Fruit fly (Drosophila melanogaster): ENCODE data around the gene CG45064.

The CG45064 gene

dm6 chrX:14848755-14849354, 33.5 kb downstream of the CG45064 start, which contains the start of gene CG9522 (continued):
- TF ChIP-seq CG3407 (GFP tag; optimal IDR thresholded peaks at IDR 0.05), result peak; percentile 68
- peak; percentile 32 for TF ChIP-seq CG30431 (GFP tag; optimal IDR thresholded peaks at IDR 0.05)
- TF ChIP-seq cas (GFP tag; IDR thresholded peaks at IDR 0.05), result 0 out of 2 replicates have a peak, but pooled peaks have one; percentile 10
- peak; percentile 27 for TF ChIP-seq ems (GFP tag; optimal IDR thresholded peaks at IDR 0.05)
- TF ChIP-seq CG11093 (GFP tag; IDR thresholded peaks at IDR 0.05), result peak; percentile 72
- peak; percentile 75 for TF ChIP-seq CG2712 (tag; optimal IDR thresholded peaks at IDR 0.05)
- peak; percentile 44 for TF ChIP-seq CG5245 (GFP tag; optimal IDR thresholded peaks at IDR 0.05)
- TF ChIP-seq gce (GFP tag; IDR thresholded peaks at IDR 0.05), result peak; percentile 67; the same call in 2 of the 3 replicates
- peak; percentile 6 for TF ChIP-seq Ets97D (GFP tag; optimal IDR thresholded peaks at IDR 0.05)
- peak; percentile 75 for TF ChIP-seq CG12391 (tag; optimal IDR thresholded peaks at IDR 0.05)
- TF ChIP-seq CG17361 (GFP tag; IDR thresholded peaks at IDR 0.05), result peak; percentile 57
- TF ChIP-seq bcd (GFP tag; optimal IDR thresholded peaks at IDR 0.05), result peak; percentile 72
- peak; percentile 50 for TF ChIP-seq MTF-1 (GFP tag; optimal IDR thresholded peaks at IDR 0.05; ENCODE audit: borderline replicate concordance)
- peak; percentile 72 for TF ChIP-seq Oli (tag; optimal IDR thresholded peaks at IDR 0.05)
- TF ChIP-seq Rx (GFP tag; IDR thresholded peaks at IDR 0.05), result 0 out of 2 replicates have a peak, but pooled peaks have one; percentile 18
- TF ChIP-seq bowl (GFP tag; IDR thresholded peaks at IDR 0.05), result peak; percentile 33; the same call in 1 of the 2 replicates
- peak; percentile 11; the same call in 1 of the 2 replicates for TF ChIP-seq GATAe (GFP tag; conservative IDR thresholded peaks at IDR 0.05)
- no peak for TF ChIP-seq MESR4 (GFP tag; optimal IDR thresholded peaks at IDR 0.05)
- 0 out of 2 replicates have a peak, but pooled peaks have one; percentile 36 for TF ChIP-seq CG4360 (GFP tag; IDR thresholded peaks at IDR 0.05)
- peak in 1 of 3 experiments; percentile 39 for TF ChIP-seq Stat92E (GFP tag; optimal IDR thresholded peaks at IDR 0.05)
- no peak for TF ChIP-seq lbe (GFP tag; optimal IDR thresholded peaks at IDR 0.05)
- peak; percentile 49 for TF ChIP-seq CG9817 (tag; optimal IDR thresholded peaks at IDR 0.05)
- peak; percentile 46 for TF ChIP-seq NfI (GFP tag; optimal IDR thresholded peaks at IDR 0.05)
- TF ChIP-seq sd (tag; optimal IDR thresholded peaks at IDR 0.05), result no peak
- peak; percentile 36 for TF ChIP-seq CG6683 (GFP tag; optimal IDR thresholded peaks at IDR 0.05)
- no peak for TF ChIP-seq CG7987 (GFP tag; optimal IDR thresholded peaks at IDR 0.05)
- no peak for TF ChIP-seq lov (optimal IDR thresholded peaks at IDR 0.05)
- peak; percentile 76; the same call in 2 of the 3 replicates for TF ChIP-seq lov (GFP tag; IDR thresholded peaks at IDR 0.05)
- TF ChIP-seq en (GFP tag; optimal IDR thresholded peaks at IDR 0.05), result no peak
- TF ChIP-seq NC2β (GFP tag; optimal IDR thresholded peaks at IDR 0.05), result no peak
- TF ChIP-seq CG12769 (tag; optimal IDR thresholded peaks at IDR 0.05), result peak; percentile 25
- 0 out of 2 replicates have a peak, but pooled peaks have one; percentile 44 for TF ChIP-seq CG32767 (GFP tag; IDR thresholded peaks at IDR 0.05)
- TF ChIP-seq CG30020 (tag; optimal IDR thresholded peaks at IDR 0.05), result no peak
- TF ChIP-seq CG15514 (GFP tag; optimal IDR thresholded peaks at IDR 0.05), result peak; percentile 45
- TF ChIP-seq Optix (GFP tag; IDR thresholded peaks at IDR 0.05), result peak; percentile 59; the same call in 2 of the 3 replicates
- TF ChIP-seq Eip74EF (GFP tag; optimal IDR thresholded peaks at IDR 0.05), result peak in 1 of 2 experiments; percentile 55
- TF ChIP-seq tna (GFP tag; IDR thresholded peaks at IDR 0.05; ENCODE audit: partially characterized antibody), result no peak
- TF ChIP-seq CG14860 (GFP tag; IDR thresholded peaks at IDR 0.05; ENCODE audit: partially characterized antibody), result 0 out of 3 replicates have a peak, but pooled peaks have one; percentile 18
- peak; percentile 82 for TF ChIP-seq otp (GFP tag; IDR thresholded peaks at IDR 0.05)
- peak; percentile 30 for TF ChIP-seq CG33213 (GFP tag; optimal IDR thresholded peaks at IDR 0.05)
- no peak for TF ChIP-seq pfk (GFP tag; optimal IDR thresholded peaks at IDR 0.05)
- no peak for TF ChIP-seq Nf-YC (tag; optimal IDR thresholded peaks at IDR 0.05)
- peak; percentile 19 for TF ChIP-seq Bteb2 (GFP tag; optimal IDR thresholded peaks at IDR 0.05)
- peak; percentile 57 for TF ChIP-seq lmd (GFP tag; IDR thresholded peaks at IDR 0.05)
- TF ChIP-seq caup (GFP tag; optimal IDR thresholded peaks at IDR 0.05; ENCODE audit: severe bottlenecking), result peak; percentile 58
- TF ChIP-seq CG6689 (GFP tag; IDR thresholded peaks at IDR 0.05), result peak; percentile 66
- TF ChIP-seq Meics (GFP tag; optimal IDR thresholded peaks at IDR 0.05), result peak; percentile 55
- peak; percentile 77 for TF ChIP-seq CG13424 (tag; optimal IDR thresholded peaks at IDR 0.05)
